Fruit fly (Drosophila melanogaster): ENCODE results near the gene CG43155.

The CG43155 gene

DNA sequence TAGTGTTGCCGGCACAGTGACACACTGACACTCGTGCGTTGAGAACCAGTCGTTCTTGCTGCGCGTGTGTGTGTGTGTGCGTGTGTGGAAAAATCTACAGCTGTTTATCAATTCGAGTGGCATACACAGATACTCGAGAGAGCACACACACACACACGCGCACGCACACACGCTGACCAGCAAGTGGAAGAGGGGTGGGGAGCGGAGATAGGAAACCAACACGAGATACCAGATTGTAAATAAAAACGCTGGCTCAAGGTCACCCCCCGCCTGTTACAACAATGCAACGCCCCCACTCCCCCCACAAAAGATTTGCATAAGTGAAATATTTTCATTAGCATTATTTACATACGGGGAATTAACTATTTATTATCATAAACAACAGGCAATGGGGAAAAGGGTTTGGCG lies 32.3 kb upstream of the CG43155 start (continued):
- TF ChIP-seq pum (GFP tag; optimal IDR thresholded peaks at IDR 0.05) (no peak), oc (tag; optimal IDR thresholded peaks at IDR 0.05) (peak; percentile 18), bsh (GFP tag; optimal IDR thresholded peaks at IDR 0.05) (peak in 1 of 2 experiments; percentile 63), CG10431 (GFP tag; optimal IDR thresholded peaks at IDR 0.05) (peak; percentile 11), CG6254 (GFP tag; optimal IDR thresholded peaks at IDR 0.05) (peak; percentile 37), kni (GFP tag; optimal IDR thresholded peaks at IDR 0.05) (peak; percentile 59), HHEX (GFP tag; optimal IDR thresholded peaks at IDR 0.05) (peak; percentile 66), CG3838 (GFP tag; optimal IDR thresholded peaks at IDR 0.05) (no peak), Ptx1 (GFP tag; IDR thresholded peaks at IDR 0.05) (no peak), Atf3 (GFP tag; optimal IDR thresholded peaks at IDR 0.05) (no peak), wor (GFP tag; IDR thresholded peaks at IDR 0.05) (no peak), CG12769 (tag; optimal IDR thresholded peaks at IDR 0.05) (peak; percentile 57), CG2116 (GFP tag; optimal IDR thresholded peaks at IDR 0.05) (no peak), CG4282 (GFP tag; optimal IDR thresholded peaks at IDR 0.05) (no peak), CG4328 (GFP tag; optimal IDR thresholded peaks at IDR 0.05) (peak; percentile 54), B-H1 (GFP tag; IDR thresholded peaks at IDR 0.05) (no peak), hkb (optimal IDR thresholded peaks at IDR 0.05) (no peak), hkb (GFP tag; IDR thresholded peaks at IDR 0.05) (0 out of 2 replicates have a peak, but pooled peaks have one; percentile 30), nom (GFP tag; optimal IDR thresholded peaks at IDR 0.05) (no peak), cad (GFP tag; optimal IDR thresholded peaks at IDR 0.05) (no peak), CG9797 (GFP tag; optimal IDR thresholded peaks at IDR 0.05) (no peak), CG3995 (GFP tag; optimal IDR thresholded peaks at IDR 0.05) (no peak), Aef1 (GFP tag; IDR thresholded peaks at IDR 0.05) (0 out of 3 replicates have a peak, but pooled peaks have one; percentile 13), Optix (GFP tag; IDR thresholded peaks at IDR 0.05) (no peak), CG10209 (GFP tag; optimal IDR thresholded peaks at IDR 0.05) (peak; percentile 43), PHDP (tag; optimal IDR thresholded peaks at IDR 0.05) (peak; percentile 57), CG3281 (GFP tag; optimal IDR thresholded peaks at IDR 0.05) (peak; percentile 58), CG9215 (GFP tag; IDR thresholded peaks at IDR 0.05) (no peak), Ets97D (GFP tag; optimal IDR thresholded peaks at IDR 0.05) (no peak), D19A (tag; optimal IDR thresholded peaks at IDR 0.05) (peak; percentile 16), Dad (GFP tag; optimal IDR thresholded peaks at IDR 0.05) (no peak), C15 (GFP tag; IDR thresholded peaks at IDR 0.05) (no peak), ken (GFP tag; IDR thresholded peaks at IDR 0.05) (no peak), fd64A (GFP tag; optimal IDR thresholded peaks at IDR 0.05) (peak; percentile 70), Deaf1 (tag; optimal IDR thresholded peaks at IDR 0.05) (peak; percentile 23), otp (GFP tag; IDR thresholded peaks at IDR 0.05) (0 out of 3 replicates have a peak, but pooled peaks have one; percentile 24), CG7987 (GFP tag; optimal IDR thresholded peaks at IDR 0.05) (peak; percentile 19), Hsf (GFP tag; optimal IDR thresholded peaks at IDR 0.05) (no peak), CG43689 (GFP tag; IDR thresholded peaks at IDR 0.05) (no peak), prd (optimal IDR thresholded peaks at IDR 0.05) (no peak), prd (GFP tag; IDR thresholded peaks at IDR 0.05) (no peak), MBD-R2 (GFP tag; IDR thresholded peaks at IDR 0.05) (peak; percentile 30; the same call in 1 of the 2 replicates), Dbx (GFP tag; IDR thresholded peaks at IDR 0.05) (0 out of 3 replicates have a peak, but pooled peaks have one; percentile 41), CG10321 (GFP tag; IDR thresholded peaks at IDR 0.05) (no peak), Dp (GFP tag; optimal IDR thresholded peaks at IDR 0.05) (no peak), CG16863 (GFP tag; optimal IDR thresholded peaks at IDR 0.05) (no peak), pros (GFP tag; optimal IDR thresholded peaks at IDR 0.05) (no peak), CG1792 (GFP tag; optimal IDR thresholded peaks at IDR 0.05) (no peak), CG12659 (GFP tag; optimal IDR thresholded peaks at IDR 0.05) (peak; percentile 38), CG5245 (GFP tag; optimal IDR thresholded peaks at IDR 0.05) (no peak), CG3407 (GFP tag; optimal IDR thresholded peaks at IDR 0.05) (peak; percentile 41), kay (GFP tag; optimal IDR thresholded peaks at IDR 0.05) (peak; percentile 22)
